Worm (Caenorhabditis elegans): Measurements from ENCODE around the gene F44E2.7.

Gene F44E2.7

DNA sequence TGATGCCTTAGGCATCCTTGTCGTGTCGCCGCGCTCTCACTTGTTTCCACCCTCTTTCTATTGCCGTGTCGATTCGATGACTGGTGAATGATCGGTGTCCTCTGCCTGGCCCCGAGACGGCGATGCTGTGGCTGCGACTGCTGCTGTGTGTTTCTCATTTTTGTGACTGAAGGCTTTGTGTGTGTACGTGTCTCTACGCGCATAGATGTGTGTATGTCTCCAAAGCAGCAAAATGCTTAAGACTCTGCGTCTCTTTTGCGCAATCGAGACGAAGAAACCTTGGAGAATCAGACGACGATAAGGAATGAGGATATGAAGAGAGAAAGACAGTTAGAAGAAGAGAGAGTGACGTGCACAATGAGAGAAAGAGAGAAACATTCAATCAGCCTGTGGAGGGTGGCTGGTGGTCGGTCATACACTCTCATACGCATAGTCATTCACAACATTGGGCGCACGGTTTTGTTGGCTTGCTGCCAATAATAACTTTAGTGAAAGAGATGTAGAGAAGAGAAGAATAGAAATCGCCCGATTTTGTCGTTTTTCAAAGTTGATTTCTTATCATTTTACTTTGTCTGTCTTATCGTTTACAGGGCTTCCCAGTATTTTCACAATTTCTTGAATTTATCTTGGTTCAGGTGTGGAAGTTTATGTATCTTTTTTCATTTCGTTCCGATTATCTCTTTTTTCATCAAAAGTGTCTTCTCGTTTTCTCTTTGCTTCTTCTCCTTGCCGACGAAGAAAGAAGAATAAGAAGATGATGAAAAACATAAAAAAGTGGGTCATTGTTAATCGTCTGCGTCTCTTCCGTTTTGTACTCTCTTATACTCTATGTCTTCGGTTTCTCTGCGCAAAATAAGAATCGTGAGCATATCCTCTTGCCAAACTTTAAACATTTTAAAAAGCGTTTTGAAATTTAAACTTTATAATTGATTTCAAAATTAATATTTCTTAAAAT is 46.1 kb downstream of the F44E2.7 start (continued):
- TF ChIP-seq ceh-14 (tag; optimal IDR thresholded peaks at IDR 0.05) (peak; percentile 72), C38D4.7 (GFP tag; optimal IDR thresholded peaks at IDR 0.05) (no peak), ceh-6 (GFP tag; optimal IDR thresholded peaks at IDR 0.05) (no peak), pag-3 (tag; optimal IDR thresholded peaks at IDR 0.05; ENCODE audit: borderline replicate concordance) (no peak), lin-11 (tag; optimal IDR thresholded peaks at IDR 0.05) (no peak), ceh-31 (tag; optimal IDR thresholded peaks at IDR 0.05) (peak; percentile 97), pax-1 (tag; optimal IDR thresholded peaks at IDR 0.05) (peak; percentile 95), gmeb-2 (tag; optimal IDR thresholded peaks at IDR 0.05) (no peak), ztf-16 (tag; optimal IDR thresholded peaks at IDR 0.05) (peak; percentile 8), unc-55 (GFP tag; optimal IDR thresholded peaks at IDR 0.05) (peak; percentile 99), ceh-45 (GFP tag; IDR thresholded peaks at IDR 0.05) (no peak), sox-2 (GFP tag; IDR thresholded peaks at IDR 0.05) (0 out of 2 replicates have a peak, but pooled peaks have one; percentile 3), che-1 (tag; optimal IDR thresholded peaks at IDR 0.05) (peak; percentile 45), unc-42 (tag; optimal IDR thresholded peaks at IDR 0.05) (peak; percentile 84), pha-2 (tag; optimal IDR thresholded peaks at IDR 0.05) (peak; percentile 63), nhr-11 (tag; optimal IDR thresholded peaks at IDR 0.05) (no peak), syd-9 (tag; optimal IDR thresholded peaks at IDR 0.05) (peak; percentile 89), ceh-9 (tag; optimal IDR thresholded peaks at IDR 0.05) (no peak), nhr-232 (tag; optimal IDR thresholded peaks at IDR 0.05) (no peak)

DNA sequence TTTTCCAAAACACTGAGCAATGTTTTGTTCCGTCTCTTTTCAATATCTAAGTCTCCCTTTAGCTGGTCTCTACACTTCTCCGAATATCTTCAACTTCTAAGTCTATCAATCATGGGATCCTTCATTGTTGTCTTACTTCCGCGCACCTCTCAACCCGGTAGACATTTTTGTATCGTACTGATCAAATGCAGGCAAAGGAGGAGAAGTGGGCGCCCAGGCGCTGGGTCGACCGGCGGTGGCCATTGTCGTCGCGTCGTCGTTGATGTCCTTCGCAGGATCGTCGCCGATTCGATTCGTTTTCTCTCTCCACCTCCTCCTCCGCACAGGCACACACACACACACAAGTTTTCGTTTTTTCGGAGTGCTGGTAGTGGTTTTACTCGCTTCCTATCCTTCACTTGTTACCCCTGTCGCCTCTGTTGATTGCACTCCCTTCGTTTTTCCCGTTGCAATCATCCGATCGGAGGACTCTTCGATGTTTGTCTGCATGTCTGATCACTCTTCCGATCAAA is 46.9 kb downstream of the F44E2.7 start:
- TF ChIP-seq elt-4 (tag; optimal IDR thresholded peaks at IDR 0.05) (peak; percentile 53), ceh-45 (GFP tag; IDR thresholded peaks at IDR 0.05) (no peak)

DNA sequence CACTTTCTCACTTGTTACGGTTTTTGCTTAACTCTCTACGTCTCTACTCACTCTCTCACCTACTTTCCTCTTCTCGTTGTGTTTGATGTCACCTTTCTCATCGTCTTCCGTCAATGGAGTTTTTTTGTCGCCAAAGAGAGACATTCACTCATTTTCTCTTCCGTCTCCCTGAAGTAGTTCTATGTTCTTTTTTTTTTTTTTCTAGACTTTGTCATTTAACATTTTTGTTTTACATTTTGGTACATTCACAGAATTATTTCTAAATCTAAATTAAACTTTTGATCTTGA is 47.5 kb downstream of the F44E2.7 start:
- TF ChIP-seq ceh-6 (GFP tag; optimal IDR thresholded peaks at IDR 0.05): no peak
- TF ChIP-seq fax-1 (tag; optimal IDR thresholded peaks at IDR 0.05): no peak

DNA sequence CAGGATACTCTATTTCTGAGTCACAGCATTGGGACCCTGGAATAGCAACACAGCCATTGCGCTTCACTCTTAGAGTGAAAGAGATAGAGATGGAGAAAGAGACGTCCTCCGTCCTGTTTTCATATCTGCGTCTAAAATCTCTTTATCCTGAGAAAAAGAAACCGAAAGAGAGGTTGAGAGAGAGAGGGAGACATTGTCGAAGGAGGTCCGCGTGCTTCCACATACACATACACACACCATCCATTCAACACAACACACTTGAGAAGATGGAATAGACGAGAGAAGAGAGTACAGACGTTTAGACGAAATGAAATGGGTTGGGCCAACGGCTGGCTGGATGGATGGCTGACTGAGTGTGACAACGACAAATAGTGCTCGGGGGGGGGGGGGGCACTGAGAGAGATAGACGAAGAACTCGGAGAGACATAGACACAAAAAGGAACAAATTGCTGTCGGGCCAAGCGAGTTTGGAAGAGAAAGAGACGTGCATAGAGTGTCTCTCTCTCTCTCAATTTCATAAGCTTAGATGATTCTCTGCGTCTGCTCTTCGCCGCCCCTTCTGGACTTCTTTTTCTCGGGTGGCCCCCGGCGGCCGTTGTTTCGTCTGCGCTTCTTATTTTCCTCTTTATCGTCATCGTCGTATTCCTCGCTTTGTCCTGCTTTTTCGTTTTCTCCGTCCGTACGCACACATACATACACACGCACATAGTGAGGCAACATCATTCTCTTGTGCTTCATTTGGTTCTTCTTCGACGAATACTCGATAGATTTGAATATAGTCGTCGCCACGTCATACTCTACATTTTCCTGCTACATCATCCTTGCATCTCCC is 48.1 kb downstream of the F44E2.7 start, which contains the start of gene F54F2.6:
Gene F54F2.6 (minus strand): TSS at position 738 of the 832 bp plus-strand sequence.
- TF ChIP-seq syd-9 (tag; optimal IDR thresholded peaks at IDR 0.05) (peak; percentile 69), ama-1 (optimal IDR thresholded peaks at IDR 0.05) (peak; percentile 64), hlh-15 (tag; optimal IDR thresholded peaks at IDR 0.05) (no peak), ceh-30 (tag; optimal IDR thresholded peaks at IDR 0.05) (peak; percentile 3), pax-1 (tag; optimal IDR thresholded peaks at IDR 0.05) (no peak), sdc-2 (tag; optimal IDR thresholded peaks at IDR 0.05) (peak; percentile 58), unc-86 (tag; optimal IDR thresholded peaks at IDR 0.05) (peak; percentile 57), tbx-7 (tag; optimal IDR thresholded peaks at IDR 0.05) (no peak), elt-4 (tag; optimal IDR thresholded peaks at IDR 0.05) (no peak), ceh-22 (tag; optimal IDR thresholded peaks at IDR 0.05) (peak; percentile 69), unc-42 (tag; optimal IDR thresholded peaks at IDR 0.05) (peak; percentile 86), pat-9 (tag; optimal IDR thresholded peaks at IDR 0.05) (no peak), pros-1 (tag; optimal IDR thresholded peaks at IDR 0.05) (peak; percentile 78), ceh-19 (GFP tag; optimal IDR thresholded peaks at IDR 0.05) (peak; percentile 77), elt-2 (tag; optimal IDR thresholded peaks at IDR 0.05) (peak; percentile 44), nfya-1 (tag; optimal IDR thresholded peaks at IDR 0.05) (peak; percentile 96), ceh-24 (tag; optimal IDR thresholded peaks at IDR 0.05) (no peak), unc-55 (GFP tag; optimal IDR thresholded peaks at IDR 0.05) (peak; percentile 91), madf-2 (tag; optimal IDR thresholded peaks at IDR 0.05) (no peak), hlh-6 (tag; optimal IDR thresholded peaks at IDR 0.05) (no peak), ceh-45 (GFP tag; IDR thresholded peaks at IDR 0.05) (no peak), sox-2 (GFP tag; IDR thresholded peaks at IDR 0.05) (peak; percentile 56), eyg-1 (tag; optimal IDR thresholded peaks at IDR 0.05) (no peak), ceh-9 (tag; optimal IDR thresholded peaks at IDR 0.05) (no peak), tbx-2 (tag; optimal IDR thresholded peaks at IDR 0.05) (peak; percentile 80), ets-4 (tag; optimal IDR thresholded peaks at IDR 0.05) (no peak), T23F11.4 (GFP tag; optimal IDR thresholded peaks at IDR 0.05) (no peak), ceh-6 (GFP tag; optimal IDR thresholded peaks at IDR 0.05) (no peak), pha-2 (tag; optimal IDR thresholded peaks at IDR 0.05) (peak; percentile 76), ceh-18 (tag; optimal IDR thresholded peaks at IDR 0.05) (peak; percentile 96), gmeb-2 (tag; optimal IDR thresholded peaks at IDR 0.05) (no peak), K02D7.2 (tag; optimal IDR thresholded peaks at IDR 0.05) (no peak)
